Worm (Caenorhabditis elegans) whole organism, L4 larva: Measurements from ENCODE around the gene srx-19.

ENCODE experiments used
- R02D3.7 ChIP-seq: fragments of 150-350 bp; sonication (generic microtip); optimal IDR thresholded peaks from 3 replicates; lab custom pipeline; 2014; ENCODE audit warnings: missing biosample characterization, missing genetic modification characterization
- T26A8.4 ChIP-seq: fragments of 200-800 bp; sonication (Bioruptor generic); IDR thresholded peaks from 2 replicates; pipeline ENCODE4 v1.3.6; 2022; ENCODE audit warnings: missing genetic modification characterization, missing compliant biosample characterization
- Y48G9A.11 ChIP-seq: fragments of 200-800 bp; sonication (Bioruptor generic); IDR thresholded peaks from 2 replicates; pipeline ENCODE4 v1.3.6; 2022; ENCODE audit warnings: missing genetic modification reagents, missing genetic modification characterization, missing compliant biosample characterization
- ZK337.2 ChIP-seq: fragments of 200-800 bp; sonication (Bioruptor generic); IDR thresholded peaks from 2 replicates; pipeline ENCODE4 v1.3.6; 2022; ENCODE audit warnings: missing genetic modification reagents, missing genetic modification characterization, missing compliant biosample characterization
- ZK546.5 ChIP-seq, 2 experiments: sonication (generic microtip); optimal IDR thresholded peaks; 2 replicates each; lab custom pipeline; 2017; ENCODE audit warnings: missing biosample characterization in 2 of 2, missing genetic modification characterization in 2 of 2
- aha-1 ChIP-seq: fragments of 150-350 bp; peaks from one replicate; lab custom pipeline; 2014; ENCODE audit warnings: missing biosample characterization, missing genetic modification characterization
- arid-1 ChIP-seq: fragments of 200-800 bp; sonication (Bioruptor generic); conservative IDR thresholded peaks from 2 replicates; pipeline ENCODE4 v1.3.6; 2022; ENCODE audit warnings: missing genetic modification reagents, missing genetic modification characterization, missing compliant biosample characterization
- ceh-20 ChIP-seq: fragments of 200-800 bp; sonication (Bioruptor generic); IDR thresholded peaks from 2 replicates; pipeline ENCODE4 v1.3.6; 2022; ENCODE audit warnings: missing genetic modification reagents, missing genetic modification characterization, missing compliant biosample characterization
- ceh-62 ChIP-seq: sonication (generic microtip); optimal IDR thresholded peaks from 2 replicates; lab custom pipeline; 2017; ENCODE audit warnings: missing biosample characterization, missing genetic modification characterization
- cey-2 ChIP-seq: sonication (generic microtip); optimal IDR thresholded peaks from 3 replicates; lab custom pipeline; 2017; ENCODE audit warnings: missing genetic modification characterization, mild to moderate bottlenecking, missing compliant biosample characterization, antibody characterized with exemption, borderline replicate concordance; ENCODE audit not compliant: insufficient read depth
- daf-16 ChIP-seq, 3 experiments: sonication (generic microtip); optimal IDR thresholded peaks; 2 replicates each; lab custom pipeline; 2016 to 2017; ENCODE audit warnings: missing genetic modification characterization in 3 of 3, missing genetic modification reagents in 3 of 3, mild to moderate bottlenecking in 2 of 3, missing compliant biosample characterization in 2 of 3, missing biosample characterization in 1 of 3, moderate library complexity in 1 of 3
- dmd-6 ChIP-seq: fragments of 200-800 bp; sonication (Bioruptor generic); IDR thresholded peaks from 2 replicates; pipeline ENCODE4 v1.3.6; 2022; ENCODE audit warnings: missing genetic modification reagents, missing genetic modification characterization, missing compliant biosample characterization
- duxl-1 ChIP-seq: sonication (generic microtip); optimal IDR thresholded peaks from 2 replicates; lab custom pipeline; 2016; ENCODE audit warnings: mild to moderate bottlenecking, missing genetic modification characterization, moderate library complexity, missing compliant biosample characterization; ENCODE audit not compliant: poor library complexity
- dve-1 ChIP-seq: sonication (generic microtip); optimal IDR thresholded peaks from 2 replicates; lab custom pipeline; 2017; ENCODE audit warnings: antibody characterized with exemption, mild to moderate bottlenecking, missing genetic modification characterization, missing compliant biosample characterization; ENCODE audit not compliant: insufficient read depth
- egl-27 ChIP-seq: sonication (generic microtip); optimal IDR thresholded peaks from 3 replicates; lab custom pipeline; 2017; ENCODE audit warnings: missing biosample characterization, missing genetic modification reagents, missing genetic modification characterization
- egl-43 ChIP-seq: fragments of 200-800 bp; sonication (Bioruptor generic); IDR thresholded peaks from 2 replicates; pipeline ENCODE4 v1.3.6; 2022; ENCODE audit warnings: missing genetic modification reagents, missing genetic modification characterization, missing compliant biosample characterization
- fkh-10 ChIP-seq: fragments of 150-350 bp; optimal IDR thresholded peaks from 2 replicates; lab custom pipeline; 2014; ENCODE audit warnings: missing biosample characterization, missing genetic modification reagents, missing genetic modification characterization
- fos-1 ChIP-seq: fragments of 150-350 bp; optimal IDR thresholded peaks from 2 replicates; lab custom pipeline; 2014; ENCODE audit warnings: missing biosample characterization, missing genetic modification characterization
- hlh-11 ChIP-seq: fragments of 200-800 bp; sonication (Bioruptor generic); optimal IDR thresholded peaks from 2 replicates; lab custom pipeline; 2018; ENCODE audit warnings: mild to moderate bottlenecking, missing genetic modification characterization, missing compliant biosample characterization
- hlh-30 ChIP-seq: sonication (generic microtip); optimal IDR thresholded peaks from 2 replicates; lab custom pipeline; 2017; ENCODE audit warnings: antibody characterized with exemption, mild to moderate bottlenecking, missing genetic modification characterization, missing compliant biosample characterization; ENCODE audit not compliant: insufficient read depth
- jun-1 ChIP-seq: fragments of 150-350 bp; optimal IDR thresholded peaks from 2 replicates; lab custom pipeline; 2014; ENCODE audit warnings: missing biosample characterization, missing genetic modification reagents, missing genetic modification characterization
- lin-15B ChIP-seq: fragments of 150-350 bp; sonication (generic microtip); optimal IDR thresholded peaks from 3 replicates; lab custom pipeline; 2014; ENCODE audit warnings: missing biosample characterization, missing genetic modification characterization
- lin-38 ChIP-seq: fragments of 200-800 bp; sonication (Bioruptor generic); IDR thresholded peaks from 2 replicates; pipeline ENCODE4 v1.3.6; 2022; ENCODE audit warnings: missing genetic modification reagents, missing genetic modification characterization, missing compliant biosample characterization
- lin-39 ChIP-seq: fragments of 150-350 bp; optimal IDR thresholded peaks from 2 replicates; lab custom pipeline; 2014; ENCODE audit warnings: missing biosample characterization, missing genetic modification reagents, missing genetic modification characterization
- mdl-1 ChIP-seq, 2 experiments: fragments of 150-350 bp in 1 of 2; sonication (generic microtip) in 1 of 2; optimal IDR thresholded peaks; 2 replicates each; lab custom pipeline; 2014 to 2017; ENCODE audit warnings: missing biosample characterization in 2 of 2, missing genetic modification characterization in 2 of 2
- mes-2 ChIP-seq: sonication (generic microtip); optimal IDR thresholded peaks from 2 replicates; lab custom pipeline; 2016; ENCODE audit warnings: missing genotype, mild to moderate bottlenecking, missing genetic modification characterization, missing compliant biosample characterization; ENCODE audit not compliant: poor library complexity, severe bottlenecking
- mxl-3 ChIP-seq: fragments of 200-800 bp; sonication (Bioruptor generic); optimal IDR thresholded peaks from 2 replicates; lab custom pipeline; 2018; ENCODE audit warnings: mild to moderate bottlenecking, missing genetic modification characterization, missing compliant biosample characterization
- nhr-102 ChIP-seq: sonication (generic microtip); optimal IDR thresholded peaks from 2 replicates; lab custom pipeline; 2016; ENCODE audit warnings: mild to moderate bottlenecking, missing genetic modification characterization, moderate library complexity, missing compliant biosample characterization
- nhr-28 ChIP-seq: fragments of 150-350 bp; optimal IDR thresholded peaks from 2 replicates; lab custom pipeline; 2014; ENCODE audit warnings: missing biosample characterization, missing genetic modification characterization
- nhr-41 ChIP-seq: fragments of 200-800 bp; sonication (Bioruptor generic); IDR thresholded peaks from 2 replicates; pipeline ENCODE4 v1.3.6; 2022; ENCODE audit warnings: missing genetic modification reagents, missing genetic modification characterization, missing compliant biosample characterization
- nhr-48 ChIP-seq: sonication (generic microtip); optimal IDR thresholded peaks from 2 replicates; lab custom pipeline; 2016; ENCODE audit warnings: mild to moderate bottlenecking, missing genetic modification characterization, missing compliant biosample characterization
- nhr-6 ChIP-seq: fragments of 150-350 bp; optimal IDR thresholded peaks from 2 replicates; lab custom pipeline; 2014; ENCODE audit warnings: missing biosample characterization, missing genetic modification characterization
- nhr-76 ChIP-seq: fragments of 150-350 bp; optimal IDR thresholded peaks from 2 replicates; lab custom pipeline; 2014; ENCODE audit warnings: missing biosample characterization, missing genetic modification characterization
- php-3 ChIP-seq: fragments of 200-800 bp; sonication (Bioruptor generic); IDR thresholded peaks from 2 replicates; pipeline ENCODE4 v1.3.6; 2022; ENCODE audit warnings: missing genetic modification reagents, missing genetic modification characterization, missing compliant biosample characterization
- pqm-1 ChIP-seq: sonication (generic microtip); optimal IDR thresholded peaks from 2 replicates; lab custom pipeline; 2017; ENCODE audit warnings: missing biosample characterization, missing genetic modification characterization
- saeg-2 ChIP-seq: fragments of 200-800 bp; sonication (Bioruptor generic); IDR thresholded peaks from 2 replicates; pipeline ENCODE4 v1.3.6; 2022; ENCODE audit warnings: missing genetic modification reagents, missing genetic modification characterization, missing compliant biosample characterization
- tra-1 ChIP-seq: fragments of 200-800 bp; sonication (Bioruptor generic); IDR thresholded peaks from 2 replicates; pipeline ENCODE4 v1.3.6; 2022; ENCODE audit warnings: missing genetic modification reagents, missing genetic modification characterization, missing compliant biosample characterization
- unc-62 ChIP-seq, 3 experiments: fragments of 150-350 bp in 1 of 3; sonication (generic microtip); optimal IDR thresholded peaks in 2 of 3; peaks in 1 of 3; 1 replicate in 1 of 3; 2 replicates in 2 of 3; lab custom pipeline; 2014 to 2017; ENCODE audit warnings: missing biosample characterization in 3 of 3, missing genetic modification characterization in 3 of 3, missing genetic modification reagents in 3 of 3, missing genotype in 1 of 3
- zip-2 ChIP-seq: fragments of 150-350 bp; optimal IDR thresholded peaks from 2 replicates; lab custom pipeline; 2014; ENCODE audit warnings: missing biosample characterization, missing genetic modification characterization

srx-19 gene

DNA sequence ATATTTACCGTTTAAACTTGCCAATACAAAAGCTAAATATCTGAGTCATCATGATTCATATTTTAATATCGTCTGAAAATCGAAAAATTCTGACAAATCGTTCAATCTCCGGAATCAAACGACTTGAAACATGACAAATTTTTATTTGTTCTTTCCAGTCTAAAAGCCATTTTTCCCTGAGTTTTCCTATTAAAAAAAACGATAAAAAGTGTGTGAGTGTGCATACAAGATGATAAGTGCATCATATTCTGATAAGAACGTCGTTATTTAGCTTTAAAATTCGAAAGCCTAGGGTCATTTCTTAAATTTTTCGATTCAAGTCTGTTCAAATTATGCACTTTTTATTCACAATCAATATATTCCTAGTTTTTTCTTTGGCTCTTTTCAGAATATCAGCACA lies 43.2 kb upstream of the srx-19 start, which contains the start of gene H20E11.1:
Gene H20E11.1 (plus strand): TSS at position 244 of the 400 bp plus-strand sequence.
- TF ChIP-seq daf-16 (GFP tag; optimal IDR thresholded peaks at IDR 0.05; lab: Kevin White, UChicago) (no peak), daf-16 (tag; optimal IDR thresholded peaks at IDR 0.05; lab: Kevin White, UChicago) (peak; percentile 30), dve-1 (tag; lab: Kevin White, UChicago) (peak; percentile 23), R02D3.7 (tag; lab: Kevin White, UChicago) (no peak), dmd-6 (GFP tag; lab: Robert Waterston, UW) (0 out of 2 replicates have a peak, but pooled peaks have one; percentile 18), pqm-1 (peak; percentile 67), unc-62 (GFP tag; optimal IDR thresholded peaks at IDR 0.05 in 1 of 2; lab: Kevin White, UChicago) (peak in 1 of 2 experiments; percentile 70), unc-62 (tag; optimal IDR thresholded peaks at IDR 0.05; lab: Kevin White, UChicago) (no peak), php-3 (GFP tag; lab: Robert Waterston, UW) (peak; percentile 81; the same call in 1 of the 2 replicates), nhr-6 (tag; lab: Kevin White, UChicago) (no peak), mes-2 (tag; lab: Kevin White, UChicago) (no peak), nhr-28 (peak; percentile 36)

DNA sequence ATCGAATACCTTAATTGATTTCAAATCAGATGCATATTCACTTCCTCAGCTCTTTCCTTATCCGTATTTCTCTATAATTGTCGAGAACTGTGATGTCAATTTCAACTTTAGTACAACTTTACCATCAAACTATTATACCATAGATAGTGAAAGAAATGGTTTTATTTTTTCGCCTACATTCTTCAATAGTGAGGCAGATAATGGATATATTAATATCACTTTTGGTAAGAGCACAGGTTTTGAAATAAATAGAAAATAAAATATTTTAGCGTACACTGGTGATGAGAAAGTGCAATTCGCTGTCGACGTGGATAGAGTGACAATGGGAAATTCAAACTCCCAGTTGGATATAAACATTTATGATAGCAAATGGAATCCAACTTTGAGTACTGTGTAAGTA lies 40.9 kb upstream of the srx-19 start:
- TF ChIP-seq lin-39 (no peak), Y48G9A.11 (GFP tag; lab: Robert Waterston, UW) (no peak), unc-62 (GFP tag; optimal IDR thresholded peaks at IDR 0.05 in 1 of 2; lab: Kevin White, UChicago) (peak in 1 of 2 experiments; percentile 94), unc-62 (tag; optimal IDR thresholded peaks at IDR 0.05; lab: Kevin White, UChicago) (no peak), egl-43 (GFP tag; lab: Robert Waterston, UW) (no peak), duxl-1 (tag; lab: Kevin White, UChicago) (no peak), nhr-41 (GFP tag; lab: Robert Waterston, UW) (no peak)

DNA sequence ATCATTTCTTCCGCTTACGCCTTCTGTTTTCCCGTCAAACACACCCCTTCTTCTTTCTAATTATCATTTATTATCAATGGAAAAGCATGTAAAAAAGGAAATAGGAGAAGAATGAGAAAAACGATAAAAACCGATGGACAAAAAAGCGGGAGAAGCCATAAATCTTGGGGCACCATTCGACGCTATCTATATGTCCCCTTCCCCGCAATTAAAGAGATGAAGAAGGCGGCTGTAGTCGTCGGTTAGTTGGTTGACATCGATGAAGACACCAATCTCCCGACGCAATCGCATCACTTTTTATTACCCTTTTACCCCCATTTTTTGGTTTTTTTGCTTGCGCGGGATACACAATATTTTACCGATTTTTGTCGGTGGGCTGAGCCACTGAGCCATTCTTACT lies 39.4 kb upstream of the srx-19 start:
- TF ChIP-seq hlh-11 (tag; lab: Kevin White, UChicago) (peak; percentile 33), nhr-28 (peak; percentile 20), ceh-20 (GFP tag; lab: Robert Waterston, UW) (peak; percentile 61; the same call in 1 of the 2 replicates), Y48G9A.11 (GFP tag; lab: Robert Waterston, UW) (no peak), php-3 (GFP tag; lab: Robert Waterston, UW) (0 out of 2 replicates have a peak, but pooled peaks have one; percentile 33)

DNA sequence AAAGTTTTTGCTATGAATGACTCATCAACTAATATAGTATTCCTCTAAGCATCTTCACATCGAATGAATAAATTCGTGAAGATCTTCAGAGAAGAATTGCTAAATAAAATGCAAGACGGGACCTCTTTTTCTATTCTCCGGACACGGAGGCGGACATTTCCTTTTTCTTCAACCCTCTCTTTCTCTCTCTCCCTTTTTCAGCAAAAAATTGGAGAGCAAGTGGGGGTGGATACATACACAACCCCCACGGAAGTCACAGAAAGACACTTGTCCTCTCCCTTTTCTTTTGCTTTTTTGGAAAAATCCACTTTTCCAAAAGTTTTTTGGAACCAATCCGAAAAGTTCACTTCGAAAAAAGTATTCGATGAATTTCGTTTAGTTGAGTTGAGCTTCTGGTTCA lies 38.4 kb upstream of the srx-19 start:
- TF ChIP-seq fkh-10 (GFP tag; lab: Kevin White, UChicago) (peak; percentile 86), lin-38 (GFP tag; lab: Robert Waterston, UW) (no peak), ZK337.2 (GFP tag; lab: Robert Waterston, UW) (peak; percentile 62; the same call in 1 of the 2 replicates), arid-1 (GFP tag; lab: Robert Waterston, UW) (no peak)

DNA sequence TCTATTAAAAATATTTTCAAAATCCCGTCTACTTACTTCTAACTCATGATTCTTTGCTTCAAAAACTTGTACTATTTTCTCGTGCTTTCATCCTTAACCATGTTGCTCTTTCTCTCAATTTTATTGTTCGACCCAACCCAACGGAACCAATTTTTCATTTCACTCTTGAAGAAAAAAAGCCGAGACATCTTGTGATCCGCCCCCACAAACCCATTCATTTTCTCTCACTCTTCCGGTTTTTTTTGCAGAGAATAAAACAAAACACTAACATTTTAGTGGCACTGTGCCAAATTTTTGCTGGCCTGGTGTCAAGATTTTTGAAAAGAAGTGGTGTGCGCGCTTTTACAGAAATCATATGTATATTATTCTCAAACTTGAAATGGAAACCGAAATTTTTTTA lies 36.3 kb upstream of the srx-19 start:
- no peak for TF ChIP-seq mxl-3
- no peak for TF ChIP-seq tra-1 (GFP tag; lab: Robert Waterston, UW)
- peak; percentile 92 for TF ChIP-seq aha-1 (tag; lab: Kevin White, UChicago)
- TF ChIP-seq egl-27: no peak
- peak; percentile 35 for TF ChIP-seq hlh-30 (tag; lab: Kevin White, UChicago)
- no peak for TF ChIP-seq nhr-102
- 0 out of 2 replicates have a peak, but pooled peaks have one; percentile 43 for TF ChIP-seq ceh-20 (GFP tag; lab: Robert Waterston, UW)

DNA sequence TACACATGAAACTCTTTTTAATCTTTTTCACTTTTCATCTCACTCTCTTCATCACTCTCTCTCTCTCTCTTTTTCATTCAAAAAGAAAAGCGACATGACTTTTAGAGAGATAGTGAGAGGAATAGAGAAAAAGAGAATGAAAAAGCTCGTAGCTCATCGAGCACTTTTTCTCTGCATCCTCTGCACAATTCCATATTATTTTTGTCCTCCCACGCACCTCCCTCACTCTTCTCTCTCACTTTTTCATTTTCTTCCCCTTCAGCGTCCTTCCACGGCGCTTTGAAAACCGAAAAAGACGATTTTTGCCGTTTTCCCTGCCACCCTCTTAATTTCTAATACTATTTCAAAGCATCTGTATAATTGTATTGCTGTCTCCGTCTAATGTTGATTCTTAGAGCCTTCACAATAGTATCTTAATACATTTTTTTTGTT lies 34.0 kb upstream of the srx-19 start:
- TF ChIP-seq ZK546.5 (tag; optimal IDR thresholded peaks at IDR 0.05; lab: Kevin White, UChicago) (no peak), T26A8.4 (no peak; the same call in none of the 2 replicates), nhr-28 (peak; percentile 67), nhr-76 (peak; percentile 56), nhr-102 (peak; percentile 71), cey-2 (tag; lab: Kevin White, UChicago) (no peak), nhr-48 (peak; percentile 88), duxl-1 (tag; lab: Kevin White, UChicago) (no peak), saeg-2 (peak; percentile 70; the same call in 1 of the 2 replicates), lin-15B (tag; lab: Kevin White, UChicago) (no peak), zip-2 (tag; lab: Kevin White, UChicago) (peak; percentile 3), ceh-62 (tag; lab: Kevin White, UChicago) (no peak), jun-1 (no peak), hlh-30 (tag; lab: Kevin White, UChicago) (peak; percentile 80), mdl-1 (tag; optimal IDR thresholded peaks at IDR 0.05; lab: Kevin White, UChicago) (peak; percentile 28 to 62), fos-1 (tag; lab: Kevin White, UChicago) (no peak)
